Fruit fly (Drosophila melanogaster): ENCODE results near the gene PTPMT1.

PTPMT1 gene

DNA sequence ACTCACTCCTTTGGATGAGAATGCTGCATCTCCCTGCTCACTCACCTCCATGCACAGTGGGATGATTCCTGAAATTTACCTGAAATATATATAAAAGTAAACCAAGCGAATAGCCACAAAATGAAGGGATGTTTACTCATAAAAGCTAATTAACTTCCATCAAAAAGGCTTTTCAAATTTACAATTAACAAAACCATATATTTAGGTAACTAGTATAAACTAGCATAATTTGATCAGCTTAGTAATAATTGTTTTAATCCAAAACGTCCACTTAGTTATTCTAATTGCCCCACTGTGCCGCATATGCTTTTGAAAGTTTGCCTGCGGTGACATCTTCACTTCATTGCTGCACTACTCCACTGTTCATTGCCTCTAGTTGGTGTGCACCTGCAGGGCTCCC is 25.8 kb downstream of the PTPMT1 start:
- TF ChIP-seq net (GFP tag; optimal IDR thresholded peaks at IDR 0.05), result peak; percentile 84
- peak; percentile 90 for TF ChIP-seq CG8119 (GFP tag; IDR thresholded peaks at IDR 0.05)
- TF ChIP-seq OdsH (GFP tag; optimal IDR thresholded peaks at IDR 0.05), result peak; percentile 90
- TF ChIP-seq vri (GFP tag; optimal IDR thresholded peaks at IDR 0.05), result peak; percentile 11
- no peak for TF ChIP-seq Eip93F (GFP tag; optimal IDR thresholded peaks at IDR 0.05)
- peak; percentile 82 for TF ChIP-seq dac (GFP tag; optimal IDR thresholded peaks at IDR 0.05)
- no peak for TF ChIP-seq CG6854 (GFP tag; optimal IDR thresholded peaks at IDR 0.05)
- TF ChIP-seq Eip78C (GFP tag), result peak; percentile 97
- TF ChIP-seq Eip75B (GFP tag; optimal IDR thresholded peaks at IDR 0.05), result peak; percentile 90
- peak; percentile 80 for TF ChIP-seq CG6163 (GFP tag; IDR thresholded peaks at IDR 0.05)
- TF ChIP-seq spab (GFP tag; optimal IDR thresholded peaks at IDR 0.05), result peak; percentile 85
- TF ChIP-seq Met (GFP tag; optimal IDR thresholded peaks at IDR 0.05), result peak; percentile 85
- TF ChIP-seq fkh (GFP tag; optimal IDR thresholded peaks at IDR 0.05), result no peak
- TF ChIP-seq CG15336 (GFP tag; IDR thresholded peaks at IDR 0.05), result peak; percentile 89
- TF ChIP-seq CG8319 (GFP tag; optimal IDR thresholded peaks at IDR 0.05), result peak; percentile 79
- TF ChIP-seq CG11762 (GFP tag; optimal IDR thresholded peaks at IDR 0.05; ENCODE audit: insufficient read depth), result peak; percentile 80
- TF ChIP-seq CG10669 (GFP tag; optimal IDR thresholded peaks at IDR 0.05), result peak; percentile 86
- TF ChIP-seq ss (GFP tag; optimal IDR thresholded peaks at IDR 0.05), result peak; percentile 86 to 87
- TF ChIP-seq Ets21C (GFP tag; optimal IDR thresholded peaks at IDR 0.05), result peak; percentile 60
- peak; percentile 77 for TF ChIP-seq CG31627 (GFP tag; optimal IDR thresholded peaks at IDR 0.05)
- peak; percentile 73 for TF ChIP-seq Sox15 (GFP tag; optimal IDR thresholded peaks at IDR 0.05)
- TF ChIP-seq salr (GFP tag; optimal IDR thresholded peaks at IDR 0.05), result peak; percentile 67 to 84
- TF ChIP-seq Hr4 (GFP tag; optimal IDR thresholded peaks at IDR 0.05), result peak; percentile 90
- TF ChIP-seq fd85E (GFP tag; optimal IDR thresholded peaks at IDR 0.05), result peak; percentile 37
- TF ChIP-seq Hr38 (GFP tag; optimal IDR thresholded peaks at IDR 0.05), result no peak
- peak; percentile 84 for TF ChIP-seq CG6276 (GFP tag; optimal IDR thresholded peaks at IDR 0.05)
- TF ChIP-seq lz (GFP tag; optimal IDR thresholded peaks at IDR 0.05), result peak; percentile 77
- peak; percentile 75 for TF ChIP-seq Smox (GFP tag; optimal IDR thresholded peaks at IDR 0.05)
- TF ChIP-seq topi (GFP tag; optimal IDR thresholded peaks at IDR 0.05), result peak; percentile 86
- TF ChIP-seq Gug (GFP tag; IDR thresholded peaks at IDR 0.05), result peak; percentile 69
- peak; percentile 84 for TF ChIP-seq CG34406 (GFP tag; optimal IDR thresholded peaks at IDR 0.05)
- peak; percentile 88 for TF ChIP-seq svp (GFP tag)
- peak; percentile 85 for TF ChIP-seq CG1621 (tag; optimal IDR thresholded peaks at IDR 0.05)
- TF ChIP-seq CG9139 (GFP tag; optimal IDR thresholded peaks at IDR 0.05), result peak; percentile 74
- TF ChIP-seq CG6808 (GFP tag; optimal IDR thresholded peaks at IDR 0.05), result peak; percentile 87
- TF ChIP-seq Blimp-1 (GFP tag; optimal IDR thresholded peaks at IDR 0.05), result peak; percentile 1
- TF ChIP-seq CG4318 (GFP tag; optimal IDR thresholded peaks at IDR 0.05), result peak; percentile 86
- peak; percentile 90 for TF ChIP-seq Ets96B (tag; optimal IDR thresholded peaks at IDR 0.05)
- TF ChIP-seq Sox14 (GFP tag; optimal IDR thresholded peaks at IDR 0.05), result peak; percentile 89
- peak; percentile 78 for TF ChIP-seq Sox102F (GFP tag; optimal IDR thresholded peaks at IDR 0.05)
- TF ChIP-seq CG11902 (GFP tag; optimal IDR thresholded peaks at IDR 0.05), result peak; percentile 66
- peak; percentile 84 for TF ChIP-seq esn (GFP tag; optimal IDR thresholded peaks at IDR 0.05)
- peak; percentile 78 for TF ChIP-seq Hr39 (GFP tag; optimal IDR thresholded peaks at IDR 0.05)
- peak; percentile 89 for TF ChIP-seq CG3032 (tag; optimal IDR thresholded peaks at IDR 0.05)
- TF ChIP-seq CG3919 (GFP tag; optimal IDR thresholded peaks at IDR 0.05), result peak; percentile 88
- TF ChIP-seq achi (GFP tag; optimal IDR thresholded peaks at IDR 0.05), result peak; percentile 87
- TF ChIP-seq CG32006 (GFP tag; optimal IDR thresholded peaks at IDR 0.05), result peak; percentile 94
- peak; percentile 86 for TF ChIP-seq fd59A (GFP tag; optimal IDR thresholded peaks at IDR 0.05)
- TF ChIP-seq CG8632 (GFP tag; optimal IDR thresholded peaks at IDR 0.05), result peak; percentile 86
- peak; percentile 71 for TF ChIP-seq CG16779 (tag; optimal IDR thresholded peaks at IDR 0.05)
- TF ChIP-seq CG11294 (GFP tag; IDR thresholded peaks at IDR 0.05), result peak; percentile 65
- peak; percentile 78 for TF ChIP-seq CG7368 (GFP tag; optimal IDR thresholded peaks at IDR 0.05)

Data from whole organism, prepupa.